Worm (Caenorhabditis elegans): ENCODE measurements around the gene lgc-53.
A peak's percentile ranks its signal among the peaks of the same experiment; 100 is the strongest.

lgc-53 gene

ce11 chrX:16711381-16711780 lies at the start of gene lgc-53:
Gene lgc-53 (plus strand): TSS chrX:16711681.
- TF ChIP-seq hlh-26 (GFP tag; conservative IDR thresholded peaks at IDR 0.05): no peak
- no peak for TF ChIP-seq somi-1 (GFP tag; optimal IDR thresholded peaks at IDR 0.05)
- no peak for TF ChIP-seq egl-44 (GFP tag; IDR thresholded peaks at IDR 0.05)
- no peak for TF ChIP-seq mel-28 (tag; optimal IDR thresholded peaks at IDR 0.05; ENCODE audit: borderline replicate concordance)
- TF ChIP-seq athp-1 (tag; optimal IDR thresholded peaks at IDR 0.05): no peak

- TF ChIP-seq ceh-91 (GFP tag; IDR thresholded peaks at IDR 0.05) (no peak), aptf-3 (GFP tag; IDR thresholded peaks at IDR 0.05) (no peak), nhr-120 (GFP tag; IDR thresholded peaks at IDR 0.05) (no peak), nfyb-1 (GFP tag; IDR thresholded peaks at IDR 0.05) (no peak), die-1 (tag; optimal IDR thresholded peaks at IDR 0.05) (no peak), mcd-1 (GFP tag; IDR thresholded peaks at IDR 0.05) (no peak), mxl-1 (tag; optimal IDR thresholded peaks at IDR 0.05) (no peak), nhr-179 (tag; optimal IDR thresholded peaks at IDR 0.05) (no peak), nhr-27 (tag; optimal IDR thresholded peaks at IDR 0.05) (no peak), hrde-1 (tag; optimal IDR thresholded peaks at IDR 0.05; ENCODE audit: borderline replicate concordance) (no peak), dpl-1 (GFP tag; optimal IDR thresholded peaks at IDR 0.05) (no peak)
These were observed 48.8 kb upstream of the lgc-53 start, which contains the start of gene F43B10.1 for ce11 chrX:16662723-16663122. Gene F43B10.1 (minus strand): TSS chrX:16662823.

- TF ChIP-seq snpc-4 (GFP tag; optimal IDR thresholded peaks at IDR 0.05): no peak
- peak in 2 of 4 experiments; percentile 80 to 82 for TF ChIP-seq snpc-4 (tag; optimal IDR thresholded peaks at IDR 0.05)
- TF ChIP-seq hsf-1 (GFP tag; IDR thresholded peaks at IDR 0.05): no peak
- TF ChIP-seq attf-6 (GFP tag; IDR thresholded peaks at IDR 0.05): no peak
- TF ChIP-seq dox-1 (GFP tag; IDR thresholded peaks at IDR 0.05): no peak
- TF ChIP-seq lin-40 (tag; optimal IDR thresholded peaks at IDR 0.05): no peak
- TF ChIP-seq B0019.2 (GFP tag; conservative IDR thresholded peaks at IDR 0.05): no peak
- no peak for TF ChIP-seq F49E8.2 (tag; optimal IDR thresholded peaks at IDR 0.05; ENCODE audit: insufficient read depth)
- no peak for TF ChIP-seq mes-4 (tag; optimal IDR thresholded peaks at IDR 0.05)
- TF ChIP-seq Y56A3A.18 (GFP tag; IDR thresholded peaks at IDR 0.05): no peak
- TF ChIP-seq snpc-1.1 (tag; optimal IDR thresholded peaks at IDR 0.05; ENCODE audit: insufficient read depth): peak; percentile 31
These were observed 44.0 kb upstream of the lgc-53 start for ce11 chrX:16667515-16667914.

- TF ChIP-seq nhr-80 (tag; optimal IDR thresholded peaks at IDR 0.05) (peak; percentile 42), die-1 (tag; optimal IDR thresholded peaks at IDR 0.05) (no peak)
These were observed 42.4 kb upstream of the lgc-53 start for ce11 chrX:16669106-16669505.

- TF ChIP-seq lin-35 (GFP tag; optimal IDR thresholded peaks at IDR 0.05) (no peak), nhr-120 (GFP tag; IDR thresholded peaks at IDR 0.05) (no peak), Y53G8AR.9 (GFP tag; conservative IDR thresholded peaks at IDR 0.05) (no peak), bed-2 (GFP tag; IDR thresholded peaks at IDR 0.05) (no peak), egl-18 (GFP tag; IDR thresholded peaks at IDR 0.05) (no peak), F49E8.2 (tag; optimal IDR thresholded peaks at IDR 0.05; ENCODE audit: insufficient read depth) (no peak), chd-7 (tag; optimal IDR thresholded peaks at IDR 0.05) (no peak), zfh-2 (GFP tag; conservative IDR thresholded peaks at IDR 0.05) (peak; percentile 90), snpc-3.4 (tag; optimal IDR thresholded peaks at IDR 0.05) (no peak), nhr-80 (tag; optimal IDR thresholded peaks at IDR 0.05) (peak; percentile 25), cebp-1 (GFP tag; IDR thresholded peaks at IDR 0.05) (no peak), cebp-1 (tag; optimal IDR thresholded peaks at IDR 0.05) (no peak), tbx-9 (tag; optimal IDR thresholded peaks at IDR 0.05; ENCODE audit: borderline replicate concordance) (no peak), sptf-2 (GFP tag; optimal IDR thresholded peaks at IDR 0.05) (no peak), lir-1 (GFP tag; conservative IDR thresholded peaks at IDR 0.05) (no peak), nhr-179 (tag; optimal IDR thresholded peaks at IDR 0.05) (no peak), F23B12.7 (tag; optimal IDR thresholded peaks at IDR 0.05; ENCODE audit: insufficient read depth) (no peak), somi-1 (GFP tag; optimal IDR thresholded peaks at IDR 0.05) (no peak), bed-1 (GFP tag; IDR thresholded peaks at IDR 0.05) (0 out of 2 replicates have a peak, but pooled peaks have one; percentile 65)
These were observed 40.2 kb upstream of the lgc-53 start for ce11 chrX:16671234-16671633.

Data from whole organism, young adult.